Worm (Caenorhabditis elegans) whole organism, L1 larva: Measurements from ENCODE around the gene pals-18.
"Not testable (repeated sequence)": the region's sequence is repeated elsewhere in the genome, so short reads cannot be mapped to it uniquely, and the experiment has no call there.

Experiments used
- ceh-88 ChIP-seq: fragments of 200-800 bp; sonication (Bioruptor generic); IDR thresholded peaks from 2 replicates; pipeline ENCODE4 v1.3.6; 2022; ENCODE audit warnings: missing genetic modification characterization, missing compliant biosample characterization
- efl-1 ChIP-seq, 4 experiments: fragments of 150-350 bp; optimal IDR thresholded peaks in 3 of 4; peaks in 1 of 4; 1 replicate in 1 of 4; 2 replicates in 3 of 4; lab custom pipeline; 2014; ENCODE audit warnings: missing biosample characterization in 2 of 4, missing genetic modification characterization in 2 of 4, missing genetic modification reagents in 2 of 4
- egl-27 ChIP-seq, 2 experiments: fragments of 150-350 bp in 1 of 2; sonication (generic microtip); optimal IDR thresholded peaks; 3 replicates each; lab custom pipeline; 2017 to 2018; ENCODE audit warnings: missing biosample characterization in 2 of 2, missing genetic modification characterization in 2 of 2, missing genetic modification reagents in 2 of 2
- elt-2 ChIP-seq: sonication (generic microtip); optimal IDR thresholded peaks from 2 replicates; lab custom pipeline; 2016; ENCODE audit warnings: missing genetic modification characterization, mild to moderate bottlenecking, inconsistent platforms, missing compliant biosample characterization, missing genetic modification reagents
- fos-1 ChIP-seq: fragments of 150-350 bp; optimal IDR thresholded peaks from 2 replicates; lab custom pipeline; 2014; ENCODE audit warnings: missing biosample characterization, missing genetic modification characterization
- lin-13 ChIP-seq: fragments of 150-350 bp; optimal IDR thresholded peaks from 2 replicates; lab custom pipeline; 2014; ENCODE audit warnings: missing biosample characterization, missing genetic modification reagents, missing genetic modification characterization
- lin-35 ChIP-seq, 2 experiments: fragments of 150-350 bp; optimal IDR thresholded peaks; 2 replicates each; lab custom pipeline; 2014; ENCODE audit warnings: missing biosample characterization in 2 of 2, missing genetic modification characterization in 2 of 2, missing genetic modification reagents in 2 of 2
- nhr-28 ChIP-seq: fragments of 150-350 bp; optimal IDR thresholded peaks from 2 replicates; lab custom pipeline; 2014; ENCODE audit warnings: missing biosample characterization, missing genetic modification characterization
- nhr-77 ChIP-seq: fragments of 150-350 bp; optimal IDR thresholded peaks from 2 replicates; lab custom pipeline; 2014; ENCODE audit warnings: missing biosample characterization, missing genetic modification characterization
- tbx-2 ChIP-seq: sonication (generic microtip); optimal IDR thresholded peaks from 2 replicates; lab custom pipeline; 2016; ENCODE audit warnings: missing genetic modification characterization, missing compliant biosample characterization
- unc-130 ChIP-seq: fragments of 150-350 bp; optimal IDR thresholded peaks from 2 replicates; lab custom pipeline; 2017; ENCODE audit warnings: missing biosample characterization, missing genetic modification characterization, inconsistent platforms
- unc-62 ChIP-seq: fragments of 150-350 bp; optimal IDR thresholded peaks from 2 replicates; lab custom pipeline; 2014; ENCODE audit warnings: missing biosample characterization, missing genetic modification reagents, missing genetic modification characterization
- xbp-1 ChIP-seq: sonication (generic microtip); optimal IDR thresholded peaks from 2 replicates; lab custom pipeline; 2016; ENCODE audit warnings: missing genetic modification characterization, missing compliant biosample characterization
- ztf-11 ChIP-seq, 2 experiments: sonication (generic microtip); optimal IDR thresholded peaks; 2 replicates each; lab custom pipeline; 2016 to 2017; ENCODE audit warnings: missing genetic modification characterization in 2 of 2, missing biosample characterization in 1 of 2, missing compliant biosample characterization in 1 of 2

- TF ChIP-seq nhr-28; nhr-77; ceh-88; fos-1 (tag; lab: Kevin White, UChicago); xbp-1 (tag; lab: Kevin White, UChicago); lin-13 (GFP tag; lab: Kevin White, UChicago); unc-62 (GFP tag; lab: Kevin White, UChicago); unc-130 (tag; lab: Kevin White, UChicago); ztf-11 (tag; optimal IDR thresholded peaks at IDR 0.05; lab: Kevin White, UChicago); lin-35 (GFP tag; optimal IDR thresholded peaks at IDR 0.05; lab: Kevin White, UChicago); efl-1 (optimal IDR thresholded peaks at IDR 0.05; lab: Kevin White, UChicago); efl-1 (GFP tag; optimal IDR thresholded peaks at IDR 0.05 in 1 of 2; lab: Kevin White, UChicago); elt-2 (tag; lab: Kevin White, UChicago); egl-27 (tag; optimal IDR thresholded peaks at IDR 0.05; lab: Kevin White, UChicago); tbx-2 (tag; lab: Kevin White, UChicago): not testable (repeated sequence)
Observed at ce11 chrIII:1375491-1375890, 27.7 kb upstream of the pals-18 start, which contains the start of gene Y82E9BR.10.
